Fruit fly (Drosophila melanogaster) whole organism, pupa: Measurements from ENCODE around the gene CG32106.

Source experiments
- CG10348 ChIP-seq: fragments of 200-800 bp; sonication (Bioruptor generic); IDR thresholded peaks from 2 replicates; pipeline ENCODE4 v1.3.6; 2022; ENCODE audit warnings: missing biosample characterization, missing genetic modification characterization
- CG13204 ChIP-seq: fragments of 200-800 bp; sonication (Bioruptor generic); optimal IDR thresholded peaks from 2 replicates; lab custom pipeline; 2018; ENCODE audit warnings: missing biosample characterization, mild to moderate bottlenecking, missing genetic modification characterization, moderate library complexity
- CG32121 ChIP-seq: fragments of 200-800 bp; sonication (Bioruptor generic); IDR thresholded peaks from 2 replicates; pipeline ENCODE4 v1.3.6; 2022; ENCODE audit warnings: missing biosample characterization, missing genetic modification characterization
- CG34367 ChIP-seq: fragments of 200-800 bp; sonication (Bioruptor generic); optimal IDR thresholded peaks from 2 replicates; lab custom pipeline; 2018; ENCODE audit warnings: missing biosample characterization, mild to moderate bottlenecking, missing genetic modification characterization
- CG8159 ChIP-seq: fragments of 200-800 bp; sonication (Bioruptor generic); optimal IDR thresholded peaks from 3 replicates; lab custom pipeline; 2018; ENCODE audit warnings: missing biosample characterization, mild to moderate bottlenecking, missing genetic modification characterization, moderate library complexity
- CG9948 ChIP-seq: fragments of 200-800 bp; sonication (Bioruptor generic); optimal IDR thresholded peaks from 2 replicates; lab custom pipeline; 2018; ENCODE audit warnings: missing biosample characterization, mild to moderate bottlenecking, missing genetic modification characterization, moderate library complexity
- EcR ChIP-seq: fragments of 200-800 bp; sonication (Bioruptor generic); optimal IDR thresholded peaks from 3 replicates; lab custom pipeline; 2019; ENCODE audit warnings: missing biosample characterization, missing genetic modification characterization, mild to moderate bottlenecking, moderate library complexity, missing genetic modification reagents
- Pif1B ChIP-seq: fragments of 200-800 bp; sonication (Bioruptor generic); optimal IDR thresholded peaks from 3 replicates; lab custom pipeline; 2016; ENCODE audit warnings: missing biosample characterization, missing genetic modification characterization
- gl ChIP-seq: fragments of 200-800 bp; sonication (Bioruptor generic); optimal IDR thresholded peaks from 2 replicates; lab custom pipeline; 2018; ENCODE audit warnings: missing biosample characterization, mild to moderate bottlenecking, missing genetic modification characterization

dm6 chr3L:12804730-12805170, 26.2 kb upstream of the CG32106 start, which contains the start of gene Atg1:
- TF ChIP-seq CG9948 (tag; lab: Kevin White, UChicago) (no peak), CG34367 (tag; lab: Kevin White, UChicago) (no peak), EcR (GFP tag; lab: Kevin White, UChicago) (no peak), CG13204 (GFP tag; lab: Kevin White, UChicago) (no peak), gl (tag; lab: Kevin White, UChicago) (no peak), CG8159 (tag; lab: Kevin White, UChicago) (no peak), CG10348 (no peak), Pif1B (GFP tag; lab: Kevin White, UChicago) (no peak), CG32121 (GFP tag; lab: Robert Waterston, UW) (no peak)
